Fruit fly (Drosophila melanogaster) ovary, adult (tissue): ENCODE data around the gene spi.

Experiments used
- CG17801 ChIP-seq: fragments of 200-800 bp; optimal IDR thresholded peaks from 2 replicates; lab custom pipeline; 2019; ENCODE audit warnings: missing biosample characterization, mild to moderate bottlenecking, missing genetic modification characterization, moderate library complexity; ENCODE audit not compliant: partially characterized antibody

spi gene

dm6 chr2L:19540307-19540706 lies 36.8 kb downstream of the spi start, which contains the start of gene CG13081:
Gene CG13081 (plus strand): TSS chr2L:19540607.
- TF ChIP-seq CG17801 = no peak

- TF ChIP-seq CG17801 = no peak
These were observed 39.2 kb downstream of the spi start, which contains the start of gene CG13082 for dm6 chr2L:19537779-19538456. Gene CG13082 (plus strand): TSS chr2L:19538425.

dm6 chr2L:19535234-19535633 lies 41.9 kb downstream of the spi start, which contains the start of gene CG31697:
Gene CG31697 (plus strand): TSS chr2L:19535448.
- no peak for TF ChIP-seq CG17801

- TF ChIP-seq CG17801 = peak; percentile 80
These were observed 43.9 kb downstream of the spi start, which contains the start of gene CG33116 for dm6 chr2L:19533247-19533646. Gene CG33116 (plus strand): TSS chr2L:19533479.

dm6 chr2L:19530092-19530491 lies 47.0 kb downstream of the spi start, which contains the start of gene CG10165:
Gene CG10165 (minus strand): TSS chr2L:19530305.
- TF ChIP-seq CG17801 = peak; percentile 20

- TF ChIP-seq CG17801 = peak; percentile 99
These were observed 48.8 kb downstream of the spi start for dm6 chr2L:19528308-19528707.

dm6 chr2L:19526844-19527243 lies 50.3 kb downstream of the spi start:
- TF ChIP-seq CG17801 = no peak

dm6 chr2L:19526316-19526715 lies 50.8 kb downstream of the spi start, which contains the start of the genes Dpm1 and CG10137:
Gene Dpm1 (minus strand): TSS chr2L:19526368.
Gene CG10137 (plus strand): TSS chr2L:19526686.
- peak; percentile 57 for TF ChIP-seq CG17801

dm6 chr2L:19519611-19520010 lies 57.5 kb downstream of the spi start:
- no peak for TF ChIP-seq CG17801

dm6 chr2L:19518636-19519086 lies 58.5 kb downstream of the spi start, which contains the start of gene CG10132:
Gene CG10132 (plus strand): TSS chr2L:19518824.
- no peak for TF ChIP-seq CG17801
